Worm (Caenorhabditis elegans): ENCODE results near the gene yif-1.

DNA sequence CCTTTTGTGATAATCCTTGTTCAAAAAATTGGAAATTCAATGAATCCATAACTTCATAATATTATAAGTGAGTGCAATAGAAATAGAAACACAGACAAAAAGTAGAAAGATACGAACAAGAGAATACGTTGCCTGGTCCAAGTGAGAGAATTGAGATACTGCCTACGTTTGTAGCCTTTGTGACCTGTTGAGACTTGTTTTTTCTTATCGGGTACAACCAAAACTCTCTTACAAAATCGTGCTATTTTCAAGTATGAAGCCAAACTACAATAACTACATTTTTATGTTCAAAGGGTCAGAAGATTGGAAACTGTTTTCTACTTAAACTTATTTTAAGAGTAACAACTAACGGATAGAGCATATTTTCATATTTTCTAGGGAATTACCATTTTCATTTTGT, 26.9 kb upstream of the yif-1 start, which contains the start of gene nhr-205:
- TF ChIP-seq egl-27 (tag; optimal IDR thresholded peaks at IDR 0.05) = no peak
- TF ChIP-seq lsy-2 (tag; optimal IDR thresholded peaks at IDR 0.05) = no peak
- no peak for TF ChIP-seq nhr-12 (tag; optimal IDR thresholded peaks at IDR 0.05)
- no peak for TF ChIP-seq fos-1 (tag; optimal IDR thresholded peaks at IDR 0.05)
- TF ChIP-seq ztf-11 (tag; optimal IDR thresholded peaks at IDR 0.05) = no peak
- TF ChIP-seq nhr-90 (tag; optimal IDR thresholded peaks at IDR 0.05; ENCODE audit: poor library complexity) = no peak

Data from whole organism, L1 larva.